Fruit fly (Drosophila melanogaster): ENCODE measurements around the gene Irk3.

Irk3 gene

DNA sequence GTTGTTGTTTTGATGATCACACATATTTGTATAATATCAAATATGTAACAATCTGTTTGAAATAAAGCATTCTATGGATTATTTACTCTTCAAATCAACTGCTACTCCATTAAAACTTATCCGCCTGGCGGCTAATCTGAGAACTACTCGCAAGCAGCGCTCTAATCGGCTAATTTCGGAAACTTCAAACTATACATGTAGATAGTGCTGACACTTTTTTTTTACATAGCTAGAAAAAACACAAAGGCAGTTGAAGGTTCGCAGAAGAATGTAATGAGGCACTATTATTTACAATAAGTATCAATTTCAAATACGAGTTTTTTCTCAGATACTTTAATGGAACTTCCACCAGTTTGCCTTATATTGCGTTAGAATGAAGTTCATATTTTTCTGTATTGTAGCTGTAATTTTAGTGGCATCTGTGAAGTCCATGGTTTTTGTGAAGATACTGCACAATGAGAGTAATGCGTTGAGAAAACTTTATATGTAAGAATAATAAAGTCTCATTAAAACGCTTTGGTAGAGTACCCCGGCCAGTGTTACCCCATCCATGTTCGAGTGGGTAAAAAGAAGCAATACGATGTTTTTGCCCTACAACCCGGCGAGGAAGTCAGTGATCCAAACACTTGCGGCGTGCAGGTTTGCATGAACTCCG, 47.5 kb downstream of the Irk3 start (continued):
- TF ChIP-seq CG4854 (GFP tag; optimal IDR thresholded peaks at IDR 0.05) (no peak), mld (GFP tag; IDR thresholded peaks at IDR 0.05; ENCODE audit: partially characterized antibody) (no peak), Lpt (GFP tag; optimal IDR thresholded peaks at IDR 0.05) (no peak), CG34422 (GFP tag; IDR thresholded peaks at IDR 0.05) (peak; percentile 67), Blimp-1 (GFP tag; optimal IDR thresholded peaks at IDR 0.05) (no peak), CG17361 (GFP tag; IDR thresholded peaks at IDR 0.05) (no peak), ind (GFP tag; optimal IDR thresholded peaks at IDR 0.05) (peak; percentile 42), eyg (GFP tag; optimal IDR thresholded peaks at IDR 0.05) (no peak), slp2 (GFP tag; optimal IDR thresholded peaks at IDR 0.05) (peak; percentile 6), CG12659 (GFP tag; optimal IDR thresholded peaks at IDR 0.05) (peak; percentile 38), Bteb2 (GFP tag; optimal IDR thresholded peaks at IDR 0.05) (no peak), stwl (tag; optimal IDR thresholded peaks at IDR 0.05) (peak; percentile 96), Sry-β (GFP tag; optimal IDR thresholded peaks at IDR 0.05) (peak; percentile 94), CG7963 (GFP tag; IDR thresholded peaks at IDR 0.05; ENCODE audit: partially characterized antibody) (no peak), CG11085 (GFP tag; IDR thresholded peaks at IDR 0.05) (peak; percentile 40; the same call in 1 of the 2 replicates), sens (GFP tag) (peak; percentile 77), lmd (GFP tag; IDR thresholded peaks at IDR 0.05) (peak; percentile 42; the same call in 1 of the 2 replicates), aop (GFP tag; IDR thresholded peaks at IDR 0.05) (no peak), tna (GFP tag; IDR thresholded peaks at IDR 0.05; ENCODE audit: partially characterized antibody) (no peak), NFAT (GFP tag; IDR thresholded peaks at IDR 0.05) (peak; percentile 82), CG11456 (GFP tag; IDR thresholded peaks at IDR 0.05) (peak; percentile 90), insv (GFP tag; optimal IDR thresholded peaks at IDR 0.05) (peak in 1 of 2 experiments; percentile 39), Tbp (GFP tag; optimal IDR thresholded peaks at IDR 0.05) (no peak), CrebB (tag; optimal IDR thresholded peaks at IDR 0.05) (no peak), Xbp1 (GFP tag; optimal IDR thresholded peaks at IDR 0.05) (peak; percentile 82), dati (GFP tag; IDR thresholded peaks at IDR 0.05) (no peak), ssp (GFP tag; IDR thresholded peaks at IDR 0.05) (peak; percentile 45), CG2116 (GFP tag; optimal IDR thresholded peaks at IDR 0.05) (peak; percentile 10), nerfin-2 (GFP tag; IDR thresholded peaks at IDR 0.05; ENCODE audit: partially characterized antibody) (no peak), Side (GFP tag; optimal IDR thresholded peaks at IDR 0.05) (peak; percentile 36), CG4820 (GFP tag; optimal IDR thresholded peaks at IDR 0.05) (peak; percentile 39), gcm2 (GFP tag; optimal IDR thresholded peaks at IDR 0.05) (no peak), ci (GFP tag; IDR thresholded peaks at IDR 0.05) (peak; percentile 78), CG3847 (GFP tag; IDR thresholded peaks at IDR 0.05) (peak; percentile 34), NfI (GFP tag; optimal IDR thresholded peaks at IDR 0.05) (peak; percentile 57), CG14014 (GFP tag; IDR thresholded peaks at IDR 0.05) (0 out of 2 replicates have a peak, but pooled peaks have one; percentile 31), Xrp1 (GFP tag; IDR thresholded peaks at IDR 0.05) (no peak), Taf1 (GFP tag; IDR thresholded peaks at IDR 0.05) (no peak), CG11696 (GFP tag; IDR thresholded peaks at IDR 0.05) (0 out of 2 replicates have a peak, but pooled peaks have one; percentile 13), sna (GFP tag; IDR thresholded peaks at IDR 0.05; ENCODE audit: partially characterized antibody) (0 out of 2 replicates have a peak, but pooled peaks have one; percentile 31), HLH4C (GFP tag; IDR thresholded peaks at IDR 0.05; ENCODE audit: partially characterized antibody) (no peak), abd-A (tag; optimal IDR thresholded peaks at IDR 0.05) (no peak), CG13624 (GFP tag; optimal IDR thresholded peaks at IDR 0.05) (peak; percentile 64), Six4 (GFP tag; optimal IDR thresholded peaks at IDR 0.05) (peak; percentile 11), gsb-n (tag; optimal IDR thresholded peaks at IDR 0.05) (no peak), CG31441 (GFP tag; IDR thresholded peaks at IDR 0.05) (no peak), CG10462 (GFP tag; optimal IDR thresholded peaks at IDR 0.05) (no peak), E2f1 (GFP tag; IDR thresholded peaks at IDR 0.05) (peak; percentile 61), CG1233 (GFP tag; optimal IDR thresholded peaks at IDR 0.05) (no peak), vvl (GFP tag; IDR thresholded peaks at IDR 0.05) (peak; percentile 47; the same call in 1 of the 2 replicates), crc (GFP tag; optimal IDR thresholded peaks at IDR 0.05) (no peak)

Measured in whole organism, embryonic.